Worm (Caenorhabditis elegans): ENCODE data around the gene pqm-1.

DNA sequence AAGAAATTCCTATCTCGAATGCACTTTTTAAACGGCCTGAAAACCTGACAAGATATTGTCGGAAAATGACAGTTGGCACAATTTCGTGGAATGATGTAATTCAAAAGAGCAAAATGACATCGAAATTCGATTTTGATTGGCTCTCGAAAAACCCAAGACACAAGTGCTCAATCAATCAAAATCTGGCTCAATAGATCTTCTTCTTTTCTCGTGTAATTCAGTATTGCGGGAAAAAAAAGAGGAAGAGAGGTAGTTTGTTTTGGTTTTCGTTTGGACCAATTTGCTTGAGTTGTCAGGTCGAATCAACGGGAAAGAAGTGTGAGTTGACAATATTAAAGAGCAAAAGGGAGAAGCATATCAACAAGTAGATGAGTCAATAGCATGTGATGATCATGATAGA, 16.6 kb downstream of the pqm-1 start:
- TF ChIP-seq scrt-1 (GFP tag; IDR thresholded peaks at IDR 0.05) = no peak
- no peak for TF ChIP-seq sea-1 (GFP tag; conservative IDR thresholded peaks at IDR 0.05)
- TF ChIP-seq ama-1 (optimal IDR thresholded peaks at IDR 0.05) = no peak
- TF ChIP-seq aly-1 (tag; optimal IDR thresholded peaks at IDR 0.05) = no peak
- TF ChIP-seq hnd-1 (tag; optimal IDR thresholded peaks at IDR 0.05) = no peak
- TF ChIP-seq B0310.2 (tag; optimal IDR thresholded peaks at IDR 0.05) = no peak
- no peak for TF ChIP-seq ceh-13 (GFP tag; optimal IDR thresholded peaks at IDR 0.05)
- TF ChIP-seq F13C5.2 (tag; optimal IDR thresholded peaks at IDR 0.05) = no peak
- TF ChIP-seq hmbx-1 (tag; optimal IDR thresholded peaks at IDR 0.05) = no peak
- TF ChIP-seq tbx-11 (GFP tag; IDR thresholded peaks at IDR 0.05) = no peak
- TF ChIP-seq flt-1 (GFP tag; IDR thresholded peaks at IDR 0.05) = no peak
- no peak for TF ChIP-seq ceh-36 (tag; optimal IDR thresholded peaks at IDR 0.05)

Data from whole organism, early embryonic.